Worm (Caenorhabditis elegans) whole organism, early embryonic: ENCODE measurements around the gene C50E3.11.

Experiments
- B0310.2 ChIP-seq: sonication (generic microtip); optimal IDR thresholded peaks from 2 replicates; lab custom pipeline; 2016; ENCODE audit warnings: mild to moderate bottlenecking, missing genetic modification characterization, missing compliant biosample characterization
- F13C5.2 ChIP-seq: sonication (generic microtip); optimal IDR thresholded peaks from 2 replicates; lab custom pipeline; 2017; ENCODE audit warnings: mild to moderate bottlenecking, missing genetic modification characterization, inconsistent platforms, missing compliant biosample characterization
- aly-1 ChIP-seq: sonication (generic microtip); optimal IDR thresholded peaks from 2 replicates; lab custom pipeline; 2016; ENCODE audit warnings: missing genetic modification characterization, missing compliant biosample characterization
- ama-1 ChIP-seq: fragments of 150-350 bp; optimal IDR thresholded peaks from 2 replicates; lab custom pipeline; 2014
- ceh-13 ChIP-seq: fragments of 200-800 bp; sonication (Bioruptor generic); optimal IDR thresholded peaks from 2 replicates; lab custom pipeline; 2018; ENCODE audit warnings: mild to moderate bottlenecking, missing genetic modification characterization, missing compliant biosample characterization
- ceh-36 ChIP-seq: sonication (generic microtip); optimal IDR thresholded peaks from 2 replicates; lab custom pipeline; 2016; ENCODE audit warnings: missing genetic modification characterization, inconsistent platforms, missing compliant biosample characterization
- ets-7 ChIP-seq: sonication (generic microtip); optimal IDR thresholded peaks from 2 replicates; lab custom pipeline; 2016; ENCODE audit warnings: missing genotype, missing genetic modification characterization, missing compliant biosample characterization
- flt-1 ChIP-seq: fragments of 200-800 bp; sonication (Bioruptor generic); IDR thresholded peaks from 2 replicates; pipeline ENCODE4 v1.3.6; 2022; ENCODE audit warnings: missing genetic modification characterization, missing compliant biosample characterization
- hmbx-1 ChIP-seq: sonication (generic microtip); optimal IDR thresholded peaks from 2 replicates; lab custom pipeline; 2016; ENCODE audit warnings: mild to moderate bottlenecking, missing genetic modification characterization, missing compliant biosample characterization
- hmg-4 ChIP-seq: fragments of 200-800 bp; sonication (Bioruptor generic); optimal IDR thresholded peaks from 2 replicates; lab custom pipeline; 2018; ENCODE audit warnings: mild to moderate bottlenecking, missing genetic modification characterization, missing compliant biosample characterization
- hnd-1 ChIP-seq: sonication (generic microtip); optimal IDR thresholded peaks from 2 replicates; lab custom pipeline; 2016; ENCODE audit warnings: missing genetic modification characterization, missing compliant biosample characterization
- pes-1 ChIP-seq: fragments of 200-800 bp; sonication (Bioruptor generic); IDR thresholded peaks from 2 replicates; pipeline ENCODE4 v1.3.6; 2022; ENCODE audit warnings: missing genetic modification reagents, missing genetic modification characterization, missing compliant biosample characterization
- scrt-1 ChIP-seq: fragments of 200-800 bp; sonication (Bioruptor generic); IDR thresholded peaks from 2 replicates; pipeline ENCODE4 v1.3.6; 2022; ENCODE audit warnings: missing genetic modification characterization, missing compliant biosample characterization
- sea-1 ChIP-seq: fragments of 200-800 bp; sonication (Bioruptor generic); conservative IDR thresholded peaks from 2 replicates; pipeline ENCODE4 v1.3.6; 2022; ENCODE audit warnings: missing genetic modification characterization, missing compliant biosample characterization
- tbx-11 ChIP-seq: fragments of 200-800 bp; sonication (Bioruptor generic); IDR thresholded peaks from 2 replicates; pipeline ENCODE4 v1.3.6; 2022; ENCODE audit warnings: missing genetic modification characterization, missing compliant biosample characterization
- tbx-37 ChIP-seq: fragments of 200-800 bp; sonication (Bioruptor generic); conservative IDR thresholded peaks from 2 replicates; pipeline ENCODE4 v1.3.6; 2022; ENCODE audit warnings: missing genetic modification reagents, missing genetic modification characterization, missing compliant biosample characterization
- tra-4 ChIP-seq: sonication (generic microtip); optimal IDR thresholded peaks from 2 replicates; lab custom pipeline; 2017; ENCODE audit warnings: missing genetic modification characterization, missing compliant biosample characterization

Gene C50E3.11

ce11 chrV:7609698-7610420, 6.6 kb upstream of the C50E3.11 start, which contains the start of the genes folt-3 and clec-214:
Gene folt-3 (minus strand): TSS chrV:7609748.
Gene clec-214 (plus strand): TSS chrV:7610370.
- TF ChIP-seq tbx-37 (GFP tag; lab: Robert Waterston, UW) (no peak), sea-1 (no peak), hmg-4 (GFP tag; lab: Kevin White, UChicago) (no peak), hnd-1 (no peak), ama-1 (lab: Kevin White, UChicago) (no peak)

- no peak for TF ChIP-seq F13C5.2 (tag; lab: Kevin White, UChicago)
- TF ChIP-seq hmg-4 (GFP tag; lab: Kevin White, UChicago): no peak
- TF ChIP-seq aly-1 (tag; lab: Kevin White, UChicago): no peak
- no peak for TF ChIP-seq B0310.2
- no peak for TF ChIP-seq tra-4 (tag; lab: Kevin White, UChicago)
- TF ChIP-seq ceh-13 (GFP tag; lab: Kevin White, UChicago): no peak
- TF ChIP-seq ets-7 (tag; lab: Kevin White, UChicago): no peak
- no peak for TF ChIP-seq pes-1 (GFP tag; lab: Robert Waterston, UW)
Observed at ce11 chrV:7604858-7605257, 1.6 kb upstream of the C50E3.11 start, which contains the start of gene clec-213. Gene clec-213 (plus strand): TSS chrV:7605158.

- TF ChIP-seq hmbx-1 (tag; lab: Kevin White, UChicago): no peak
- no peak for TF ChIP-seq flt-1
- no peak for TF ChIP-seq ets-7 (tag; lab: Kevin White, UChicago)
- no peak for TF ChIP-seq F13C5.2 (tag; lab: Kevin White, UChicago)
- TF ChIP-seq ceh-13 (GFP tag; lab: Kevin White, UChicago): no peak
- TF ChIP-seq B0310.2: no peak
- TF ChIP-seq tbx-11: no peak
- TF ChIP-seq sea-1: no peak
- no peak for TF ChIP-seq hnd-1
Observed at ce11 chrV:7601443-7601842, 1.8 kb downstream of the C50E3.11 start, which contains the start of gene scl-26. Gene scl-26 (minus strand): TSS chrV:7601543.

ce11 chrV:7600149-7600548, 3.1 kb downstream of the C50E3.11 start, which contains the start of gene C50E3.9:
Gene C50E3.9 (minus strand): TSS chrV:7600249.
- TF ChIP-seq pes-1 (GFP tag; lab: Robert Waterston, UW): no peak
- no peak for TF ChIP-seq hmg-4 (GFP tag; lab: Kevin White, UChicago)
- TF ChIP-seq aly-1 (tag; lab: Kevin White, UChicago): no peak
- TF ChIP-seq F13C5.2 (tag; lab: Kevin White, UChicago): no peak
- TF ChIP-seq hmbx-1 (tag; lab: Kevin White, UChicago): no peak

- TF ChIP-seq aly-1 (tag; lab: Kevin White, UChicago) (no peak), ets-7 (tag; lab: Kevin White, UChicago) (no peak), F13C5.2 (tag; lab: Kevin White, UChicago) (no peak), B0310.2 (no peak), tbx-37 (GFP tag; lab: Robert Waterston, UW) (no peak), tra-4 (tag; lab: Kevin White, UChicago) (no peak), hmbx-1 (tag; lab: Kevin White, UChicago) (no peak), pes-1 (GFP tag; lab: Robert Waterston, UW) (no peak), sea-1 (no peak), scrt-1 (GFP tag; lab: Robert Waterston, UW) (no peak), tbx-11 (no peak), hnd-1 (no peak), flt-1 (no peak), ceh-13 (GFP tag; lab: Kevin White, UChicago) (no peak), ceh-36 (tag; lab: Kevin White, UChicago) (no peak), hmg-4 (GFP tag; lab: Kevin White, UChicago) (no peak), ama-1 (lab: Kevin White, UChicago) (no peak)
Observed at ce11 chrV:7598269-7598668, 5.0 kb downstream of the C50E3.11 start, which contains the start of gene C50E3.7. Gene C50E3.7 (minus strand): TSS chrV:7598369.

- TF ChIP-seq aly-1 (tag; lab: Kevin White, UChicago) (no peak), sea-1 (no peak), ceh-13 (GFP tag; lab: Kevin White, UChicago) (no peak), pes-1 (GFP tag; lab: Robert Waterston, UW) (no peak)
Observed at ce11 chrV:7595132-7595531, 8.2 kb downstream of the C50E3.11 start.

ce11 chrV:7590454-7590853, 12.8 kb downstream of the C50E3.11 start, which contains the start of gene C50E3.6:
Gene C50E3.6 (minus strand): TSS chrV:7590554.
- no peak for TF ChIP-seq flt-1
- TF ChIP-seq ceh-36 (tag; lab: Kevin White, UChicago): no peak
- no peak for TF ChIP-seq sea-1
- TF ChIP-seq B0310.2: no peak
- TF ChIP-seq tbx-11: no peak
- no peak for TF ChIP-seq aly-1 (tag; lab: Kevin White, UChicago)
- no peak for TF ChIP-seq F13C5.2 (tag; lab: Kevin White, UChicago)
- TF ChIP-seq hmbx-1 (tag; lab: Kevin White, UChicago): no peak
- no peak for TF ChIP-seq tbx-37 (GFP tag; lab: Robert Waterston, UW)
- no peak for TF ChIP-seq ceh-13 (GFP tag; lab: Kevin White, UChicago)
- TF ChIP-seq ama-1 (lab: Kevin White, UChicago): no peak
- no peak for TF ChIP-seq scrt-1 (GFP tag; lab: Robert Waterston, UW)
- no peak for TF ChIP-seq hmg-4 (GFP tag; lab: Kevin White, UChicago)
- no peak for TF ChIP-seq hnd-1
- TF ChIP-seq ets-7 (tag; lab: Kevin White, UChicago): no peak
- no peak for TF ChIP-seq tra-4 (tag; lab: Kevin White, UChicago)
- no peak for TF ChIP-seq pes-1 (GFP tag; lab: Robert Waterston, UW)
